Worm (Caenorhabditis elegans) whole organism, L2 larva: Measurements from ENCODE around the gene srz-24.

ENCODE experiments used
- R02D3.7 ChIP-seq: fragments of 150-350 bp; optimal IDR thresholded peaks from 2 replicates; lab custom pipeline; 2014; ENCODE audit warnings: missing biosample characterization, missing genetic modification characterization
- Y55F3AM.14 ChIP-seq: fragments of 200-800 bp; sonication (Bioruptor generic); optimal IDR thresholded peaks from 2 replicates; lab custom pipeline; 2018; ENCODE audit warnings: mild to moderate bottlenecking, missing genetic modification characterization, missing compliant biosample characterization
- ama-1 ChIP-seq: fragments of 150-350 bp; optimal IDR thresholded peaks from 2 replicates; lab custom pipeline; 2018; ENCODE audit warnings: inconsistent platforms
- blmp-1 ChIP-seq: sonication (generic microtip); optimal IDR thresholded peaks from 2 replicates; lab custom pipeline; 2017; ENCODE audit warnings: missing genetic modification characterization, mild to moderate bottlenecking, missing compliant biosample characterization, antibody characterized with exemption, moderate library complexity; ENCODE audit not compliant: insufficient read depth
- crh-2 ChIP-seq: sonication (generic microtip); optimal IDR thresholded peaks from 2 replicates; lab custom pipeline; 2017; ENCODE audit warnings: missing biosample characterization, missing genetic modification characterization
- egl-27 ChIP-seq: sonication (generic microtip); optimal IDR thresholded peaks from 3 replicates; lab custom pipeline; 2017; ENCODE audit warnings: missing biosample characterization, missing genetic modification reagents, missing genetic modification characterization
- fos-1 ChIP-seq: fragments of 150-350 bp; optimal IDR thresholded peaks from 2 replicates; lab custom pipeline; 2014; ENCODE audit warnings: missing biosample characterization, missing genetic modification characterization
- gmeb-1 ChIP-seq: fragments of 150-350 bp; optimal IDR thresholded peaks from 2 replicates; lab custom pipeline; 2014; ENCODE audit warnings: missing biosample characterization, missing genetic modification characterization
- lin-11 ChIP-seq: fragments of 150-350 bp; sonication (generic microtip); optimal IDR thresholded peaks from 2 replicates; lab custom pipeline; 2014; ENCODE audit warnings: missing biosample characterization, missing genetic modification characterization, inconsistent platforms, mixed read lengths
- nhr-129 ChIP-seq: fragments of 150-350 bp; optimal IDR thresholded peaks from 2 replicates; lab custom pipeline; 2014; ENCODE audit warnings: missing biosample characterization, missing genetic modification characterization
- nhr-21 ChIP-seq: fragments of 150-350 bp; optimal IDR thresholded peaks from 2 replicates; lab custom pipeline; 2014; ENCODE audit warnings: missing biosample characterization, missing genetic modification characterization
- nhr-23 ChIP-seq: fragments of 150-350 bp; optimal IDR thresholded peaks from 2 replicates; lab custom pipeline; 2014; ENCODE audit warnings: missing biosample characterization, missing genetic modification reagents, missing genetic modification characterization
- nhr-237 ChIP-seq: fragments of 150-350 bp; optimal IDR thresholded peaks from 2 replicates; lab custom pipeline; 2014; ENCODE audit warnings: missing biosample characterization, missing genetic modification characterization
- nhr-25 ChIP-seq: fragments of 150-350 bp; sonication (generic microtip); optimal IDR thresholded peaks from 3 replicates; lab custom pipeline; 2014; ENCODE audit warnings: missing biosample characterization, missing genetic modification characterization
- nhr-6 ChIP-seq: fragments of 150-350 bp; optimal IDR thresholded peaks from 2 replicates; lab custom pipeline; 2014; ENCODE audit warnings: missing biosample characterization, missing genetic modification characterization
- skn-1 ChIP-seq: sonication (generic microtip); optimal IDR thresholded peaks from 2 replicates; lab custom pipeline; 2017; ENCODE audit warnings: missing biosample characterization, missing genetic modification characterization
- sma-3 ChIP-seq: sonication (generic microtip); optimal IDR thresholded peaks from 2 replicates; lab custom pipeline; 2016; ENCODE audit warnings: missing genetic modification reagents, missing genetic modification characterization, missing compliant biosample characterization
- sma-9 ChIP-seq, 2 experiments: fragments of 150-350 bp in 1 of 2; sonication (generic microtip) in 1 of 2; optimal IDR thresholded peaks; 2 replicates each; lab custom pipeline; 2014 to 2016; ENCODE audit warnings: missing genetic modification characterization in 2 of 2, mild to moderate bottlenecking in 1 of 2, missing biosample characterization in 1 of 2, missing compliant biosample characterization in 1 of 2, missing genetic modification reagents in 1 of 2, moderate library complexity in 1 of 2
- snpc-4 ChIP-seq: fragments of 150-350 bp; optimal IDR thresholded peaks from 2 replicates; lab custom pipeline; 2014; ENCODE audit warnings: missing biosample characterization, missing genetic modification characterization
- unc-39 ChIP-seq: fragments of 150-350 bp; optimal IDR thresholded peaks from 2 replicates; lab custom pipeline; 2014; ENCODE audit warnings: missing biosample characterization, missing genetic modification characterization
- unc-62 ChIP-seq: fragments of 150-350 bp; optimal IDR thresholded peaks from 2 replicates; lab custom pipeline; 2014; ENCODE audit warnings: missing biosample characterization, missing genetic modification reagents, missing genetic modification characterization
- ztf-4 ChIP-seq: fragments of 150-350 bp; optimal IDR thresholded peaks from 2 replicates; lab custom pipeline; 2014; ENCODE audit warnings: missing biosample characterization, missing genetic modification characterization

Gene srz-24

ce11 chrIV:4930754-4931322 is 50.1 kb downstream of the srz-24 start:
- TF ChIP-seq gmeb-1 (tag; lab: Kevin White, UChicago) = peak; percentile 39
- TF ChIP-seq nhr-21 = peak; percentile 24
- TF ChIP-seq skn-1 (tag; lab: Kevin White, UChicago) = no peak
- TF ChIP-seq blmp-1 (tag; lab: Kevin White, UChicago) = no peak
- TF ChIP-seq nhr-25 = no peak
- no peak for TF ChIP-seq egl-27 (tag; lab: Kevin White, UChicago)
- TF ChIP-seq crh-2 (tag; lab: Kevin White, UChicago) = peak; percentile 19
- TF ChIP-seq sma-3 (GFP tag; lab: Kevin White, UChicago) = peak; percentile 67
- no peak for TF ChIP-seq nhr-237 (tag; lab: Kevin White, UChicago)
- TF ChIP-seq lin-11 (tag; lab: Kevin White, UChicago) = no peak
- TF ChIP-seq snpc-4 (tag; lab: Kevin White, UChicago) = peak; percentile 92
- TF ChIP-seq R02D3.7 (tag; lab: Kevin White, UChicago) = no peak
- no peak for TF ChIP-seq fos-1
- TF ChIP-seq Y55F3AM.14 (GFP tag; lab: Kevin White, UChicago) = no peak
- no peak for TF ChIP-seq unc-62 (GFP tag; lab: Kevin White, UChicago)
- no peak for TF ChIP-seq ama-1
- no peak for TF ChIP-seq nhr-129 (tag; lab: Kevin White, UChicago)
- no peak for TF ChIP-seq unc-39 (tag; lab: Kevin White, UChicago)
- peak; percentile 8 for TF ChIP-seq sma-9 (GFP tag; optimal IDR thresholded peaks at IDR 0.05; lab: Kevin White, UChicago)
- TF ChIP-seq sma-9 (tag; optimal IDR thresholded peaks at IDR 0.05; lab: Kevin White, UChicago) = no peak
- no peak for TF ChIP-seq nhr-23
- no peak for TF ChIP-seq nhr-6 (tag; lab: Kevin White, UChicago)

- TF ChIP-seq ztf-4 = no peak
- TF ChIP-seq fos-1 = peak; percentile 13
Observed at ce11 chrIV:4930045-4930444, 50.9 kb downstream of the srz-24 start, which contains the start of gene Y9C9A.8. Gene Y9C9A.8, plus strand, starts transcription at chrIV:4930345.
